Worm (Caenorhabditis elegans) whole organism, early embryonic: Measurements from ENCODE around the gene lmp-2.

Experiments used
- B0310.2 ChIP-seq: sonication (generic microtip); optimal IDR thresholded peaks from 2 replicates; lab custom pipeline; 2016; ENCODE audit warnings: mild to moderate bottlenecking, missing genetic modification characterization, missing compliant biosample characterization
- ama-1 ChIP-seq: fragments of 150-350 bp; optimal IDR thresholded peaks from 2 replicates; lab custom pipeline; 2014
- ceh-13 ChIP-seq: fragments of 200-800 bp; sonication (Bioruptor generic); optimal IDR thresholded peaks from 2 replicates; lab custom pipeline; 2018; ENCODE audit warnings: mild to moderate bottlenecking, missing genetic modification characterization, missing compliant biosample characterization
- hmg-4 ChIP-seq: fragments of 200-800 bp; sonication (Bioruptor generic); optimal IDR thresholded peaks from 2 replicates; lab custom pipeline; 2018; ENCODE audit warnings: mild to moderate bottlenecking, missing genetic modification characterization, missing compliant biosample characterization
- tbx-11 ChIP-seq: fragments of 200-800 bp; sonication (Bioruptor generic); IDR thresholded peaks from 2 replicates; pipeline ENCODE4 v1.3.6; 2022; ENCODE audit warnings: missing genetic modification characterization, missing compliant biosample characterization

- TF ChIP-seq tbx-11 (no peak), ceh-13 (no peak), ama-1 (lab: Kevin White, UChicago) (no peak), B0310.2 (tag; lab: Kevin White, UChicago) (no peak), hmg-4 (GFP tag; lab: Kevin White, UChicago) (no peak)
Measured at ce11 chrX:1124146-1124545, 1.3 kb upstream of the lmp-2 start, which contains the start of gene C05D9.9.
